Fruit fly (Drosophila melanogaster) whole organism, embryonic: Measurements from ENCODE around the gene ast.

Experiments used
- Abd-B ChIP-seq: fragments of 200-800 bp; sonication (Bioruptor generic); optimal IDR thresholded peaks from 2 replicates; lab custom pipeline; 2018; ENCODE audit warnings: missing biosample characterization, mild to moderate bottlenecking, missing genetic modification characterization, moderate library complexity
- Atf3 ChIP-seq: fragments of 200-800 bp; sonication (Bioruptor generic); optimal IDR thresholded peaks from 3 replicates; lab custom pipeline; 2016; ENCODE audit warnings: missing biosample characterization, missing genetic modification characterization
- Blimp-1 ChIP-seq: fragments of 200-800 bp; sonication (Bioruptor generic); optimal IDR thresholded peaks from 3 replicates; lab custom pipeline; 2018; ENCODE audit warnings: missing biosample characterization, missing genetic modification characterization, mild to moderate bottlenecking, moderate library complexity, missing genetic modification reagents
- CG1024 ChIP-seq: fragments of 200-800 bp; sonication (Bioruptor generic); IDR thresholded peaks from 2 replicates; pipeline ENCODE4 v1.3.6; 2022; ENCODE audit warnings: missing biosample characterization, missing genetic modification characterization
- CG10654 ChIP-seq: fragments of 200-800 bp; sonication (Bioruptor generic); optimal IDR thresholded peaks from 2 replicates; lab custom pipeline; 2016; ENCODE audit warnings: missing biosample characterization, missing genetic modification characterization
- CG12236 ChIP-seq: fragments of 200-800 bp; sonication (Bioruptor generic); optimal IDR thresholded peaks from 2 replicates; lab custom pipeline; 2016; ENCODE audit warnings: missing biosample characterization, missing genetic modification characterization
- CG13624 ChIP-seq: fragments of 200-800 bp; sonication (Bioruptor generic); optimal IDR thresholded peaks from 2 replicates; lab custom pipeline; 2016; ENCODE audit warnings: missing biosample characterization, missing genetic modification characterization
- CG16815 ChIP-seq: fragments of 200-800 bp; sonication (Bioruptor generic); optimal IDR thresholded peaks from 3 replicates; lab custom pipeline; 2017; ENCODE audit warnings: missing biosample characterization, mild to moderate bottlenecking, missing genetic modification characterization
- CG17186 ChIP-seq: fragments of 200-800 bp; sonication (Bioruptor generic); optimal IDR thresholded peaks from 3 replicates; lab custom pipeline; 2017; ENCODE audit warnings: missing biosample characterization, missing genetic modification reagents, missing genetic modification characterization
- CG18619 ChIP-seq: fragments of 200-800 bp; sonication (Bioruptor generic); optimal IDR thresholded peaks from 3 replicates; lab custom pipeline; 2017; ENCODE audit warnings: missing biosample characterization, mild to moderate bottlenecking, missing genetic modification characterization
- CG2875 ChIP-seq: fragments of 200-800 bp; sonication (Bioruptor generic); optimal IDR thresholded peaks from 2 replicates; lab custom pipeline; 2017; ENCODE audit warnings: missing biosample characterization, mild to moderate bottlenecking, missing genetic modification characterization, missing genetic modification reagents
- CG4617 ChIP-seq: fragments of 200-800 bp; sonication (Bioruptor generic); optimal IDR thresholded peaks from 3 replicates; lab custom pipeline; 2016; ENCODE audit warnings: missing biosample characterization, missing genetic modification characterization, borderline replicate concordance
- CG4707 ChIP-seq: fragments of 200-800 bp; sonication (Bioruptor generic); optimal IDR thresholded peaks from 2 replicates; lab custom pipeline; 2018; ENCODE audit warnings: missing biosample characterization, mild to moderate bottlenecking, missing genetic modification characterization, moderate library complexity
- CG4820 ChIP-seq: fragments of 200-800 bp; sonication (Bioruptor generic); optimal IDR thresholded peaks from 3 replicates; lab custom pipeline; 2016; ENCODE audit warnings: missing biosample characterization, missing genetic modification characterization
- CG6175 ChIP-seq: fragments of 200-800 bp; sonication (Bioruptor generic); IDR thresholded peaks from 3 replicates; pipeline ENCODE4 v1.3.6; 2022; ENCODE audit warnings: missing biosample characterization, missing genetic modification characterization
- CG6689 ChIP-seq: fragments of 200-800 bp; sonication (Bioruptor generic); IDR thresholded peaks from 2 replicates; pipeline ENCODE4 v1.3.6; 2022; ENCODE audit warnings: missing biosample characterization, missing genetic modification characterization
- CG7963 ChIP-seq: fragments of 200-800 bp; sonication (Bioruptor generic); IDR thresholded peaks from 3 replicates; pipeline ENCODE4 v1.3.6; 2022; ENCODE audit warnings: missing biosample characterization, missing genetic modification characterization; ENCODE audit not compliant: partially characterized antibody
- CG9876 ChIP-seq: fragments of 200-800 bp; sonication (Bioruptor generic); optimal IDR thresholded peaks from 2 replicates; lab custom pipeline; 2016; ENCODE audit warnings: missing biosample characterization, missing genetic modification characterization
- Chrac-16 ChIP-seq: fragments of 200-800 bp; sonication (Bioruptor generic); optimal IDR thresholded peaks from 3 replicates; lab custom pipeline; 2016; ENCODE audit warnings: missing biosample characterization, missing genetic modification characterization
- Dbx ChIP-seq: fragments of 200-800 bp; sonication (Bioruptor generic); IDR thresholded peaks from 3 replicates; pipeline ENCODE4 v1.3.6; 2022; ENCODE audit warnings: missing biosample characterization, missing genetic modification characterization
- Dip3 ChIP-seq: fragments of 200-800 bp; sonication (Bioruptor generic); optimal IDR thresholded peaks from 3 replicates; lab custom pipeline; 2016; ENCODE audit warnings: missing biosample characterization, missing genetic modification characterization
- Eip74EF ChIP-seq, 2 experiments: fragments of 200-800 bp in 1 of 2; fragments of >200 bp in 1 of 2; sonication (Bioruptor generic) in 1 of 2; optimal IDR thresholded peaks; 2 replicates each; lab custom pipeline; 2017 to 2019; ENCODE audit warnings: missing biosample characterization in 2 of 2, missing genetic modification characterization in 2 of 2, mild to moderate bottlenecking in 1 of 2, moderate library complexity in 1 of 2
- Fer1 ChIP-seq: fragments of 200-800 bp; sonication (Bioruptor generic); optimal IDR thresholded peaks from 2 replicates; lab custom pipeline; 2017; ENCODE audit warnings: missing biosample characterization, mild to moderate bottlenecking, missing genetic modification characterization
- HLHmδ ChIP-seq: fragments of 200-800 bp; sonication (Bioruptor generic); optimal IDR thresholded peaks from 2 replicates; lab custom pipeline; 2018; ENCODE audit warnings: missing biosample characterization, mild to moderate bottlenecking, missing genetic modification characterization, moderate library complexity
- Hmr ChIP-seq: fragments of 200-800 bp; sonication (Bioruptor generic); optimal IDR thresholded peaks from 3 replicates; lab custom pipeline; 2017; ENCODE audit warnings: mild to moderate bottlenecking, missing biosample characterization, missing genetic modification reagents, missing genetic modification characterization
- Hr78 ChIP-seq, 2 experiments: fragments of 200-800 bp in 1 of 2; fragments of >200 bp in 1 of 2; sonication (Bioruptor generic) in 1 of 2; optimal IDR thresholded peaks; 2 replicates each; lab custom pipeline; 2017 to 2019; ENCODE audit warnings: missing biosample characterization in 2 of 2, missing genetic modification characterization in 2 of 2, mild to moderate bottlenecking in 1 of 2, moderate library complexity in 1 of 2
- Lim3 ChIP-seq: fragments of 200-800 bp; sonication (Bioruptor generic); IDR thresholded peaks from 2 replicates; pipeline ENCODE4 v1.3.6; 2022; ENCODE audit warnings: missing biosample characterization, missing genetic modification characterization
- MBD-R2 ChIP-seq: fragments of 200-800 bp; sonication (Bioruptor generic); IDR thresholded peaks from 2 replicates; pipeline ENCODE4 v1.3.6; 2022; ENCODE audit warnings: missing biosample characterization, missing genetic modification characterization
- MTF-1 ChIP-seq: fragments of 200-800 bp; sonication (Bioruptor generic); optimal IDR thresholded peaks from 2 replicates; lab custom pipeline; 2018; ENCODE audit warnings: missing biosample characterization, mild to moderate bottlenecking, missing genetic modification characterization, borderline replicate concordance
- NC2β ChIP-seq: fragments of 200-800 bp; sonication (Bioruptor generic); optimal IDR thresholded peaks from 2 replicates; lab custom pipeline; 2016; ENCODE audit warnings: missing biosample characterization, missing genetic modification characterization
- NfI ChIP-seq: fragments of 200-800 bp; sonication (Bioruptor generic); optimal IDR thresholded peaks from 3 replicates; lab custom pipeline; 2018; ENCODE audit warnings: missing biosample characterization, mild to moderate bottlenecking, missing genetic modification characterization, moderate library complexity
- Spps ChIP-seq: fragments of 200-800 bp; sonication (Bioruptor generic); optimal IDR thresholded peaks from 2 replicates; lab custom pipeline; 2018; ENCODE audit warnings: missing biosample characterization, mild to moderate bottlenecking, missing genetic modification characterization
- abd-A ChIP-seq: fragments of 200-800 bp; sonication (Bioruptor generic); optimal IDR thresholded peaks from 3 replicates; lab custom pipeline; 2019; ENCODE audit warnings: missing biosample characterization, mild to moderate bottlenecking, missing genetic modification characterization, moderate library complexity
- br ChIP-seq: fragments of >200 bp; optimal IDR thresholded peaks from 2 replicates; lab custom pipeline; 2017
- caup ChIP-seq: fragments of 200-800 bp; sonication (Bioruptor generic); optimal IDR thresholded peaks from 3 replicates; lab custom pipeline; 2017; ENCODE audit warnings: missing biosample characterization, mild to moderate bottlenecking, missing genetic modification characterization, moderate library complexity; ENCODE audit not compliant: severe bottlenecking
- dimm ChIP-seq: fragments of 200-800 bp; sonication (Bioruptor generic); IDR thresholded peaks from 2 replicates; pipeline ENCODE4 v1.3.6; 2022; ENCODE audit warnings: missing biosample characterization, missing genetic modification characterization
- gsb ChIP-seq: fragments of 200-800 bp; sonication (Bioruptor generic); IDR thresholded peaks from 2 replicates; pipeline ENCODE4 v1.3.6; 2022; ENCODE audit warnings: missing biosample characterization, missing genetic modification characterization
- lilli ChIP-seq: fragments of 200-800 bp; sonication (Bioruptor generic); optimal IDR thresholded peaks from 3 replicates; lab custom pipeline; 2016; ENCODE audit warnings: missing biosample characterization, missing genetic modification characterization
- mirr ChIP-seq: fragments of 200-800 bp; sonication (Bioruptor generic); optimal IDR thresholded peaks from 3 replicates; lab custom pipeline; 2018; ENCODE audit warnings: missing biosample characterization, mild to moderate bottlenecking, missing genetic modification characterization
- pros ChIP-seq: fragments of 200-800 bp; sonication (Bioruptor generic); optimal IDR thresholded peaks from 3 replicates; lab custom pipeline; 2019; ENCODE audit warnings: missing biosample characterization, mild to moderate bottlenecking, missing genetic modification characterization, moderate library complexity
- scrt ChIP-seq: fragments of 200-800 bp; sonication (Bioruptor generic); optimal IDR thresholded peaks from 2 replicates; lab custom pipeline; 2018; ENCODE audit warnings: missing biosample characterization, mild to moderate bottlenecking, missing genetic modification characterization, moderate library complexity
- sens-2 ChIP-seq: fragments of 200-800 bp; sonication (Bioruptor generic); IDR thresholded peaks from 2 replicates; pipeline ENCODE4 v1.3.6; 2022; ENCODE audit warnings: missing biosample characterization, missing genetic modification characterization
- shn ChIP-seq: fragments of 200-800 bp; sonication (Bioruptor generic); optimal IDR thresholded peaks from 3 replicates; lab custom pipeline; 2016; ENCODE audit warnings: missing biosample characterization, missing genetic modification characterization
- sna ChIP-seq: fragments of 200-800 bp; sonication (Bioruptor generic); IDR thresholded peaks from 2 replicates; pipeline ENCODE4 v1.3.6; 2022; ENCODE audit warnings: missing biosample characterization, missing genetic modification characterization; ENCODE audit not compliant: partially characterized antibody
- sr ChIP-seq: fragments of 200-800 bp; sonication (Bioruptor generic); IDR thresholded peaks from 3 replicates; pipeline ENCODE4 v1.3.6; 2022; ENCODE audit warnings: missing biosample characterization, missing genetic modification characterization
- stc ChIP-seq: fragments of 200-800 bp; sonication (Bioruptor generic); IDR thresholded peaks from 2 replicates; pipeline ENCODE4 v1.3.6; 2022; ENCODE audit warnings: missing biosample characterization, missing genetic modification characterization
- wdn ChIP-seq: fragments of 200-800 bp; sonication (Bioruptor generic); IDR thresholded peaks from 2 replicates; pipeline ENCODE4 v1.3.6; 2022; ENCODE audit warnings: missing biosample characterization, missing genetic modification characterization
- yki ChIP-seq: fragments of >200 bp; optimal IDR thresholded peaks from 3 replicates; lab custom pipeline; 2018

The ast gene

dm6 chr2L:1070941-1071340 lies 6.8 kb upstream of the ast start (continued):
- no peak for TF ChIP-seq HLHmδ (GFP tag; lab: Kevin White, UChicago)
- TF ChIP-seq CG10654 (GFP tag; lab: Kevin White, UChicago), result no peak

DNA sequence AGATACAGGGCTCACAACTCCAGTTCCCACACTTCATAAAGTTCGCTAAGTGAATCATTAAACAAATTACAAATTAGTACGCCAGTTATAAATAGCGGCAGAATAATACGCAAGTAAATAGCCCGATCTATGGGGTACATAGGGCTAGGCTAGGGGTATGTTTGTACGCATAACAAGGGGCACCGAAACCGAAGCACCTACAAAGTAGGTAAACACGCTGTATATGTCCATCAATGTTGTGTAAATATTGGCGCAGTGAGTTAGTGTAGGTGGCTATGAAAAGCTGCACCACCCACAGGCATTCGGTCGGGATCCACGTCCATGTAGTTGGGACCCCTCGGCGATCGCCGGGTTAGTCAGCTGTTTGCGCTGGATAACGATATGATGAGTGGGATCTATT lies 5.6 kb upstream of the ast start:
- TF ChIP-seq CG18619 (GFP tag; lab: Kevin White, UChicago), result peak; percentile 94
- peak; percentile 89 for TF ChIP-seq mirr (GFP tag; lab: Kevin White, UChicago)
- TF ChIP-seq CG4617, result peak; percentile 78
- peak; percentile 93 for TF ChIP-seq Spps (tag; lab: Kevin White, UChicago)
- peak; percentile 82 for TF ChIP-seq wdn (GFP tag; lab: Robert Waterston, UW)
- TF ChIP-seq CG12236 (GFP tag; lab: Kevin White, UChicago), result peak; percentile 98
- TF ChIP-seq br (lab: Kevin White, UChicago), result no peak
- peak; percentile 81; the same call in 1 of the 2 replicates for TF ChIP-seq dimm (GFP tag; lab: Robert Waterston, UW)
- TF ChIP-seq Lim3 (GFP tag; lab: Robert Waterston, UW), result no peak
- TF ChIP-seq Dip3 (GFP tag; lab: Kevin White, UChicago), result peak; percentile 84
- peak; percentile 94 for TF ChIP-seq sr (GFP tag; lab: Robert Waterston, UW)
- TF ChIP-seq MBD-R2 (GFP tag; lab: Robert Waterston, UW), result peak; percentile 71; the same call in 1 of the 2 replicates
- peak; percentile 95 for TF ChIP-seq Blimp-1
- peak; percentile 99 for TF ChIP-seq CG2875 (GFP tag; lab: Kevin White, UChicago)
- TF ChIP-seq Abd-B, result peak; percentile 4
- TF ChIP-seq CG1024 (GFP tag; lab: Robert Waterston, UW), result peak; percentile 93
- peak; percentile 87 for TF ChIP-seq shn (GFP tag; lab: Kevin White, UChicago)
- peak; percentile 30 for TF ChIP-seq Chrac-16 (GFP tag; lab: Kevin White, UChicago)
- peak; percentile 97 for TF ChIP-seq caup (GFP tag; lab: Kevin White, UChicago)
- TF ChIP-seq yki (lab: Kevin White, UChicago), result no peak
- peak; percentile 93 for TF ChIP-seq CG17186 (GFP tag; lab: Kevin White, UChicago)
- peak; percentile 43 for TF ChIP-seq abd-A
- peak; percentile 93 for TF ChIP-seq Fer1 (GFP tag; lab: Kevin White, UChicago)
- TF ChIP-seq NfI (GFP tag; lab: Kevin White, UChicago), result peak; percentile 80
- TF ChIP-seq CG16815 (GFP tag; lab: Kevin White, UChicago), result peak; percentile 68
- peak; percentile 94 for TF ChIP-seq Hmr (GFP tag; lab: Kevin White, UChicago)
- TF ChIP-seq CG7963 (GFP tag; lab: Robert Waterston, UW), result no peak
- TF ChIP-seq CG6175 (GFP tag; lab: Robert Waterston, UW), result peak; percentile 70
- peak; percentile 83 for TF ChIP-seq CG13624 (GFP tag; lab: Kevin White, UChicago)
- TF ChIP-seq stc (GFP tag; lab: Robert Waterston, UW), result peak; percentile 91
- peak; percentile 5 for TF ChIP-seq pros
- TF ChIP-seq CG4820 (GFP tag; lab: Kevin White, UChicago), result peak; percentile 84
- peak; percentile 76 for TF ChIP-seq lilli (GFP tag; lab: Kevin White, UChicago)
- TF ChIP-seq gsb, result peak; percentile 81
- peak; percentile 90 for TF ChIP-seq CG9876 (GFP tag; lab: Kevin White, UChicago)
- peak; percentile 92 for TF ChIP-seq Dbx (GFP tag; lab: Robert Waterston, UW)
- peak in 1 of 2 experiments; percentile 68 for TF ChIP-seq Hr78 (GFP tag; optimal IDR thresholded peaks at IDR 0.05; lab: Kevin White, UChicago)
- peak; percentile 95 for TF ChIP-seq CG4707 (GFP tag; lab: Kevin White, UChicago)
- TF ChIP-seq MTF-1, result peak; percentile 98
- no peak for TF ChIP-seq sna (GFP tag; lab: Robert Waterston, UW)
- peak; percentile 87 for TF ChIP-seq sens-2 (GFP tag; lab: Robert Waterston, UW)
- TF ChIP-seq Eip74EF (GFP tag; optimal IDR thresholded peaks at IDR 0.05; lab: Kevin White, UChicago), result peak in 1 of 2 experiments; percentile 82
- peak; percentile 87 for TF ChIP-seq CG6689 (GFP tag; lab: Robert Waterston, UW)
- TF ChIP-seq Atf3 (GFP tag; lab: Kevin White, UChicago), result peak; percentile 90
- TF ChIP-seq NC2β (GFP tag; lab: Kevin White, UChicago), result peak; percentile 95
- TF ChIP-seq scrt (GFP tag; lab: Kevin White, UChicago), result peak; percentile 82
